Worm (Caenorhabditis elegans) whole organism, L1 larva: ENCODE data around the gene K02E11.6.

Experiments used
- dsc-1 ChIP-seq: sonication (generic microtip); optimal IDR thresholded peaks from 2 replicates; lab custom pipeline; 2016; ENCODE audit warnings: mild to moderate bottlenecking, missing genetic modification characterization, missing compliant biosample characterization
- efl-1 ChIP-seq, 4 experiments: fragments of 150-350 bp; optimal IDR thresholded peaks in 3 of 4; peaks in 1 of 4; 1 replicate in 1 of 4; 2 replicates in 3 of 4; lab custom pipeline; 2014; ENCODE audit warnings: missing biosample characterization in 2 of 4, missing genetic modification characterization in 2 of 4, missing genetic modification reagents in 2 of 4
- nhr-76 ChIP-seq: sonication (generic microtip); optimal IDR thresholded peaks from 2 replicates; lab custom pipeline; 2017; ENCODE audit warnings: missing biosample characterization, missing genetic modification characterization
- tlp-1 ChIP-seq: fragments of 150-350 bp; optimal IDR thresholded peaks from 2 replicates; lab custom pipeline; 2014; ENCODE audit warnings: missing biosample characterization, missing genetic modification characterization
- ztf-4 ChIP-seq: fragments of 150-350 bp; optimal IDR thresholded peaks from 2 replicates; lab custom pipeline; 2014; ENCODE audit warnings: missing biosample characterization, missing genetic modification characterization

ce11 chrV:14285803-14286202 is 37.2 kb downstream of the K02E11.6 start, which contains the start of gene F40G12.11:
- TF ChIP-seq efl-1 (optimal IDR thresholded peaks at IDR 0.05; lab: Kevin White, UChicago) (no peak), efl-1 (GFP tag; optimal IDR thresholded peaks at IDR 0.05 in 1 of 2; lab: Kevin White, UChicago) (no peak), nhr-76 (no peak), dsc-1 (tag; lab: Kevin White, UChicago) (no peak), ztf-4 (no peak), tlp-1 (tag; lab: Kevin White, UChicago) (no peak)
